Fruit fly (Drosophila melanogaster): ENCODE measurements around the gene mod.

DNA sequence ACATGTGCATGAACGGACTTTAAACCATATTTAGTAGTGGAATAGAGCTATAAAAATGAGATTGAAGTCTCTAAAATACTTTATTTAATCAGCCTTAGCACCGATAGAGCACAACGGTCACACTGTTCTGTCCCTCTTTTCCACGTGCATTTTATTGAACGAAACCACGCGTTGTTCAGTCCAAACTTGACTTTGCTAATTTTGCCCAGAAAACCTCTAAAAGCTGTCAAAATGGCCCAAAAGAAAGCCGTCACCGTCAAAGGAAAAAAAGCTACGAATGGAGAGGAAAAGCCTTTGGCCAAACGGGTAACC, 600 bp downstream of the mod start:
- TF ChIP-seq CG8159 (tag; optimal IDR thresholded peaks at IDR 0.05) (no peak), gl (tag; optimal IDR thresholded peaks at IDR 0.05) (no peak), Ets98B (GFP tag; IDR thresholded peaks at IDR 0.05) (no peak), CG4496 (GFP tag; IDR thresholded peaks at IDR 0.05) (no peak), Pif1B (GFP tag; optimal IDR thresholded peaks at IDR 0.05) (no peak), CG8301 (tag; optimal IDR thresholded peaks at IDR 0.05) (no peak), CG14655 (GFP tag; optimal IDR thresholded peaks at IDR 0.05) (no peak)

All from whole organism, pupa.